Worm (Caenorhabditis elegans) whole organism, L1 larva: ENCODE data around the gene F31D5.7.

ENCODE experiments used
- alr-1 ChIP-seq: fragments of 200-800 bp; sonication (Bioruptor generic); optimal IDR thresholded peaks from 2 replicates; lab custom pipeline; 2018; ENCODE audit warnings: borderline replicate concordance, mild to moderate bottlenecking, missing genetic modification characterization, missing compliant biosample characterization
- ama-1 ChIP-seq: fragments of 150-350 bp; optimal IDR thresholded peaks from 2 replicates; lab custom pipeline; 2014
- efl-1 ChIP-seq, 4 experiments: fragments of 150-350 bp; optimal IDR thresholded peaks in 3 of 4; peaks in 1 of 4; 1 replicate in 1 of 4; 2 replicates in 3 of 4; lab custom pipeline; 2014; ENCODE audit warnings: missing biosample characterization in 2 of 4, missing genetic modification characterization in 2 of 4, missing genetic modification reagents in 2 of 4
- egl-27 ChIP-seq, 2 experiments: fragments of 150-350 bp in 1 of 2; sonication (generic microtip); optimal IDR thresholded peaks; 3 replicates each; lab custom pipeline; 2017 to 2018; ENCODE audit warnings: missing biosample characterization in 2 of 2, missing genetic modification characterization in 2 of 2, missing genetic modification reagents in 2 of 2
- elt-2 ChIP-seq: sonication (generic microtip); optimal IDR thresholded peaks from 2 replicates; lab custom pipeline; 2016; ENCODE audit warnings: missing genetic modification characterization, mild to moderate bottlenecking, inconsistent platforms, missing compliant biosample characterization, missing genetic modification reagents
- elt-3 ChIP-seq, 6 experiments: fragments of 150-350 bp in 1 of 6; sonication (generic microtip); optimal IDR thresholded peaks; 2 replicates each; lab custom pipeline; 2017 to 2018; ENCODE audit warnings: missing biosample characterization in 6 of 6, missing genetic modification characterization in 6 of 6, inconsistent platforms in 1 of 6
- ets-5 ChIP-seq: fragments of 200-800 bp; sonication (Bioruptor generic); IDR thresholded peaks from 2 replicates; pipeline ENCODE4 v1.3.6; 2022; ENCODE audit warnings: missing genetic modification characterization, missing compliant biosample characterization
- fkh-4 ChIP-seq: sonication (generic microtip); optimal IDR thresholded peaks from 2 replicates; lab custom pipeline; 2016; ENCODE audit warnings: missing compliant biosample characterization, missing genetic modification characterization, borderline replicate concordance
- fos-1 ChIP-seq: fragments of 150-350 bp; optimal IDR thresholded peaks from 2 replicates; lab custom pipeline; 2014; ENCODE audit warnings: missing biosample characterization, missing genetic modification characterization
- hpl-2 ChIP-seq: fragments of 150-350 bp; optimal IDR thresholded peaks from 2 replicates; lab custom pipeline; 2014; ENCODE audit warnings: missing biosample characterization, missing genetic modification reagents, missing genetic modification characterization
- irx-1 ChIP-seq: sonication (generic microtip); optimal IDR thresholded peaks from 2 replicates; lab custom pipeline; 2016; ENCODE audit warnings: missing genetic modification characterization, missing compliant biosample characterization
- isw-1 ChIP-seq: fragments of 200-800 bp; sonication (Bioruptor generic); IDR thresholded peaks from 2 replicates; pipeline ENCODE4 v1.3.6; 2022; ENCODE audit warnings: missing genetic modification characterization, missing compliant biosample characterization
- lin-14 ChIP-seq: fragments of 200-800 bp; sonication (Bioruptor generic); optimal IDR thresholded peaks from 2 replicates; lab custom pipeline; 2018; ENCODE audit warnings: mild to moderate bottlenecking, missing genetic modification characterization, moderate library complexity, missing compliant biosample characterization
- lin-15B ChIP-seq: fragments of 150-350 bp; sonication (generic microtip); optimal IDR thresholded peaks from 3 replicates; lab custom pipeline; 2014; ENCODE audit warnings: missing biosample characterization, missing genetic modification characterization
- lin-35 ChIP-seq, 2 experiments: fragments of 150-350 bp; optimal IDR thresholded peaks; 2 replicates each; lab custom pipeline; 2014; ENCODE audit warnings: missing biosample characterization in 2 of 2, missing genetic modification characterization in 2 of 2, missing genetic modification reagents in 2 of 2
- lir-3 ChIP-seq: sonication (generic microtip); optimal IDR thresholded peaks from 2 replicates; lab custom pipeline; 2016; ENCODE audit warnings: mild to moderate bottlenecking, missing genetic modification characterization, moderate library complexity, missing compliant biosample characterization; ENCODE audit not compliant: poor library complexity
- lsy-2 ChIP-seq, 2 experiments: fragments of 150-350 bp; optimal IDR thresholded peaks; 2 replicates each; lab custom pipeline; 2014; ENCODE audit warnings: missing biosample characterization in 2 of 2, missing genetic modification characterization in 2 of 2
- mab-9 ChIP-seq: fragments of 200-800 bp; sonication (Bioruptor generic); IDR thresholded peaks from 2 replicates; pipeline ENCODE4 v1.3.6; 2022; ENCODE audit warnings: missing genetic modification reagents, missing genetic modification characterization, missing compliant biosample characterization
- mdl-1 ChIP-seq, 2 experiments: fragments of 150-350 bp; optimal IDR thresholded peaks; 2 replicates each; lab custom pipeline; 2014 to 2017; ENCODE audit warnings: missing biosample characterization in 2 of 2, missing genetic modification characterization in 2 of 2, inconsistent platforms in 1 of 2
- nhr-12 ChIP-seq: sonication (generic microtip); optimal IDR thresholded peaks from 2 replicates; lab custom pipeline; 2017; ENCODE audit warnings: missing biosample characterization, missing genetic modification characterization
- nhr-20 ChIP-seq: sonication (generic microtip); optimal IDR thresholded peaks from 2 replicates; lab custom pipeline; 2016; ENCODE audit warnings: mild to moderate bottlenecking, missing genetic modification characterization, missing compliant biosample characterization
- nhr-47 ChIP-seq: sonication (generic microtip); optimal IDR thresholded peaks from 2 replicates; lab custom pipeline; 2016; ENCODE audit warnings: mild to moderate bottlenecking, missing genetic modification characterization, moderate library complexity, missing compliant biosample characterization
- nhr-76 ChIP-seq: sonication (generic microtip); optimal IDR thresholded peaks from 2 replicates; lab custom pipeline; 2017; ENCODE audit warnings: missing biosample characterization, missing genetic modification characterization
- nhr-77 ChIP-seq: fragments of 150-350 bp; optimal IDR thresholded peaks from 2 replicates; lab custom pipeline; 2014; ENCODE audit warnings: missing biosample characterization, missing genetic modification characterization
- nhr-85 ChIP-seq: sonication (generic microtip); peaks from one replicate; lab custom pipeline; 2016; ENCODE audit warnings: missing genetic modification characterization, inconsistent platforms, missing compliant biosample characterization
- pag-3 ChIP-seq: sonication (generic microtip); optimal IDR thresholded peaks from 2 replicates; lab custom pipeline; 2017; ENCODE audit warnings: missing genetic modification characterization, mild to moderate bottlenecking, missing compliant biosample characterization, antibody characterized with exemption, borderline replicate concordance; ENCODE audit not compliant: insufficient read depth
- pqm-1 ChIP-seq: sonication (generic microtip); optimal IDR thresholded peaks from 3 replicates; lab custom pipeline; 2017; ENCODE audit warnings: missing biosample characterization, missing genetic modification characterization
- sup-37 ChIP-seq: fragments of 200-800 bp; sonication (Bioruptor generic); optimal IDR thresholded peaks from 2 replicates; lab custom pipeline; 2018; ENCODE audit warnings: mild to moderate bottlenecking, missing genetic modification characterization, missing compliant biosample characterization
- swsn-7 ChIP-seq: sonication (generic microtip); optimal IDR thresholded peaks from 2 replicates; lab custom pipeline; 2016; ENCODE audit warnings: missing genetic modification characterization, missing compliant biosample characterization
- tbx-2 ChIP-seq: sonication (generic microtip); optimal IDR thresholded peaks from 2 replicates; lab custom pipeline; 2016; ENCODE audit warnings: missing genetic modification characterization, missing compliant biosample characterization
- xbp-1 ChIP-seq: sonication (generic microtip); optimal IDR thresholded peaks from 2 replicates; lab custom pipeline; 2016; ENCODE audit warnings: missing genetic modification characterization, missing compliant biosample characterization
- zag-1 ChIP-seq: fragments of 150-350 bp; optimal IDR thresholded peaks from 2 replicates; lab custom pipeline; 2014; ENCODE audit warnings: missing biosample characterization, missing genetic modification characterization
- ztf-4 ChIP-seq: fragments of 150-350 bp; optimal IDR thresholded peaks from 2 replicates; lab custom pipeline; 2014; ENCODE audit warnings: missing biosample characterization, missing genetic modification characterization

The F31D5.7 gene

ce11 chrII:4186364-4186763 is 24.8 kb upstream of the F31D5.7 start, which contains the start of gene cpna-1:
Gene cpna-1 (plus strand): TSS chrII:4186664.
- TF ChIP-seq sup-37 (GFP tag; lab: Kevin White, UChicago) (no peak), zag-1 (tag; lab: Kevin White, UChicago) (no peak), alr-1 (tag; lab: Kevin White, UChicago) (no peak), ztf-4 (no peak), mab-9 (GFP tag; lab: Robert Waterston, UW) (no peak), nhr-47 (no peak), pag-3 (tag; lab: Kevin White, UChicago) (no peak), ets-5 (GFP tag; lab: Robert Waterston, UW) (no peak), lsy-2 (tag; optimal IDR thresholded peaks at IDR 0.05; lab: Kevin White, UChicago) (no peak), nhr-20 (tag; lab: Kevin White, UChicago) (no peak)

- TF ChIP-seq fkh-4 (tag; lab: Kevin White, UChicago) (no peak), lin-35 (GFP tag; optimal IDR thresholded peaks at IDR 0.05; lab: Kevin White, UChicago) (peak in 1 of 2 experiments; percentile 42), elt-2 (tag; lab: Kevin White, UChicago) (peak; percentile 93), nhr-47 (no peak), elt-3 (tag; optimal IDR thresholded peaks at IDR 0.05; lab: Kevin White, UChicago) (peak in 1 of 6 experiments; percentile 46), lir-3 (tag; lab: Kevin White, UChicago) (no peak), lin-14 (GFP tag; lab: Kevin White, UChicago) (peak; percentile 10), pqm-1 (peak; percentile 22)
These were observed 17.1 kb upstream of the F31D5.7 start, which contains the start of gene mth-2 for ce11 chrII:4194127-4194526. Gene mth-2 (minus strand): TSS chrII:4194314.

ce11 chrII:4202633-4203032 is 8.6 kb upstream of the F31D5.7 start:
- peak; percentile 95 for TF ChIP-seq nhr-85 (tag; lab: Kevin White, UChicago)

- TF ChIP-seq elt-2 (tag; lab: Kevin White, UChicago) (peak; percentile 97), efl-1 (optimal IDR thresholded peaks at IDR 0.05; lab: Kevin White, UChicago) (no peak), efl-1 (GFP tag; optimal IDR thresholded peaks at IDR 0.05 in 1 of 2; lab: Kevin White, UChicago) (peak in 1 of 2 experiments; percentile 40), isw-1 (GFP tag; lab: Robert Waterston, UW) (no peak)
These were observed 7.5 kb upstream of the F31D5.7 start, which contains the start of gene mth-1 for ce11 chrII:4203729-4204184. Gene mth-1 (minus strand): TSS chrII:4203779.

- no peak for TF ChIP-seq swsn-7 (tag; lab: Kevin White, UChicago)
- no peak for TF ChIP-seq nhr-47
- no peak for TF ChIP-seq nhr-76 (tag; lab: Kevin White, UChicago)
- no peak for TF ChIP-seq pag-3 (tag; lab: Kevin White, UChicago)
- no peak for TF ChIP-seq ama-1 (lab: Kevin White, UChicago)
- TF ChIP-seq nhr-77 (tag; lab: Kevin White, UChicago): no peak
- TF ChIP-seq ztf-4: no peak
- no peak for TF ChIP-seq fos-1
- no peak for TF ChIP-seq nhr-85 (tag; lab: Kevin White, UChicago)
- TF ChIP-seq mdl-1 (tag; optimal IDR thresholded peaks at IDR 0.05; lab: Kevin White, UChicago): no peak
- no peak for TF ChIP-seq isw-1 (GFP tag; lab: Robert Waterston, UW)
- TF ChIP-seq nhr-12: no peak
- no peak for TF ChIP-seq irx-1 (tag; lab: Kevin White, UChicago)
- TF ChIP-seq lin-15B (tag; lab: Kevin White, UChicago): no peak
- TF ChIP-seq xbp-1 (tag; lab: Kevin White, UChicago): no peak
- no peak for TF ChIP-seq egl-27 (tag; optimal IDR thresholded peaks at IDR 0.05; lab: Kevin White, UChicago)
- no peak for TF ChIP-seq hpl-2
- no peak for TF ChIP-seq tbx-2 (tag; lab: Kevin White, UChicago)
These were observed 2.0 kb upstream of the F31D5.7 start, which contains the start of gene F31D5.6 for ce11 chrII:4209071-4209747. Gene F31D5.6 (plus strand): TSS chrII:4209697.
